Worm (Caenorhabditis elegans) whole organism, L1 larva: ENCODE results near the gene nfki-1.

Source experiments
- C04F5.9 ChIP-seq: sonication (generic microtip); optimal IDR thresholded peaks from 2 replicates; lab custom pipeline; 2016; ENCODE audit warnings: missing genetic modification characterization, missing compliant biosample characterization
- C16A3.4 ChIP-seq: fragments of 150-350 bp; optimal IDR thresholded peaks from 2 replicates; lab custom pipeline; 2014; ENCODE audit warnings: missing biosample characterization, missing genetic modification characterization
- C34B4.2 ChIP-seq: sonication (generic microtip); optimal IDR thresholded peaks from 2 replicates; lab custom pipeline; 2017; ENCODE audit warnings: mild to moderate bottlenecking, missing genetic modification characterization, missing compliant biosample characterization
- F16B12.6 ChIP-seq: fragments of 150-350 bp; optimal IDR thresholded peaks from 2 replicates; lab custom pipeline; 2014; ENCODE audit warnings: missing biosample characterization, missing genetic modification characterization
- Y116A8C.19 ChIP-seq: sonication (generic microtip); optimal IDR thresholded peaks from 2 replicates; lab custom pipeline; 2016; ENCODE audit warnings: missing compliant biosample characterization, missing genetic modification characterization, borderline replicate concordance
- aha-1 ChIP-seq: fragments of 150-350 bp; optimal IDR thresholded peaks from 2 replicates; lab custom pipeline; 2014; ENCODE audit warnings: missing biosample characterization, missing genetic modification characterization
- alr-1 ChIP-seq: fragments of 200-800 bp; sonication (Bioruptor generic); optimal IDR thresholded peaks from 2 replicates; lab custom pipeline; 2018; ENCODE audit warnings: borderline replicate concordance, mild to moderate bottlenecking, missing genetic modification characterization, missing compliant biosample characterization
- aly-2 ChIP-seq: fragments of 150-350 bp; optimal IDR thresholded peaks from 2 replicates; lab custom pipeline; 2014; ENCODE audit warnings: missing biosample characterization, missing genetic modification characterization
- ama-1 ChIP-seq: fragments of 150-350 bp; optimal IDR thresholded peaks from 2 replicates; lab custom pipeline; 2014
- blmp-1 ChIP-seq: fragments of 150-350 bp; optimal IDR thresholded peaks from 2 replicates; lab custom pipeline; 2014; ENCODE audit warnings: missing biosample characterization, missing genetic modification characterization
- ceh-8 ChIP-seq: fragments of 200-800 bp; sonication (Bioruptor generic); optimal IDR thresholded peaks from 2 replicates; lab custom pipeline; 2018; ENCODE audit warnings: mild to moderate bottlenecking, missing genetic modification characterization, moderate library complexity, missing compliant biosample characterization
- ceh-82 ChIP-seq, 3 experiments: fragments of 150-350 bp in 1 of 3; sonication (generic microtip) in 2 of 3; optimal IDR thresholded peaks; 2 replicates each; lab custom pipeline; 2014 to 2017; ENCODE audit warnings: missing biosample characterization in 3 of 3, missing genetic modification characterization in 3 of 3
- ceh-88 ChIP-seq: fragments of 200-800 bp; sonication (Bioruptor generic); IDR thresholded peaks from 2 replicates; pipeline ENCODE4 v1.3.6; 2022; ENCODE audit warnings: missing genetic modification characterization, missing compliant biosample characterization
- ces-1 ChIP-seq: fragments of 150-350 bp; optimal IDR thresholded peaks from 2 replicates; lab custom pipeline; 2014; ENCODE audit warnings: missing biosample characterization, missing genetic modification reagents, missing genetic modification characterization
- dpl-1 ChIP-seq, 3 experiments: fragments of 150-350 bp in 2 of 3; sonication (generic microtip) in 1 of 3; optimal IDR thresholded peaks; 2 replicates each; lab custom pipeline; 2014 to 2017; ENCODE audit warnings: missing biosample characterization in 3 of 3, missing genetic modification characterization in 3 of 3, missing genetic modification reagents in 3 of 3
- dsc-1 ChIP-seq: sonication (generic microtip); optimal IDR thresholded peaks from 2 replicates; lab custom pipeline; 2016; ENCODE audit warnings: mild to moderate bottlenecking, missing genetic modification characterization, missing compliant biosample characterization
- efl-1 ChIP-seq, 4 experiments: fragments of 150-350 bp; optimal IDR thresholded peaks in 3 of 4; peaks in 1 of 4; 1 replicate in 1 of 4; 2 replicates in 3 of 4; lab custom pipeline; 2014; ENCODE audit warnings: missing biosample characterization in 2 of 4, missing genetic modification characterization in 2 of 4, missing genetic modification reagents in 2 of 4
- efl-3 ChIP-seq: fragments of 200-800 bp; sonication (Bioruptor generic); optimal IDR thresholded peaks from 2 replicates; lab custom pipeline; 2018; ENCODE audit warnings: mild to moderate bottlenecking, missing genetic modification characterization, missing compliant biosample characterization
- egl-13 ChIP-seq: sonication (generic microtip); optimal IDR thresholded peaks from 2 replicates; lab custom pipeline; 2016; ENCODE audit warnings: missing genotype, missing genetic modification reagents, missing genetic modification characterization, missing compliant biosample characterization
- egl-27 ChIP-seq, 2 experiments: fragments of 150-350 bp in 1 of 2; sonication (generic microtip); optimal IDR thresholded peaks; 3 replicates each; lab custom pipeline; 2017 to 2018; ENCODE audit warnings: missing biosample characterization in 2 of 2, missing genetic modification characterization in 2 of 2, missing genetic modification reagents in 2 of 2
- elt-2 ChIP-seq: sonication (generic microtip); optimal IDR thresholded peaks from 2 replicates; lab custom pipeline; 2016; ENCODE audit warnings: missing genetic modification characterization, mild to moderate bottlenecking, inconsistent platforms, missing compliant biosample characterization, missing genetic modification reagents
- ets-5 ChIP-seq: fragments of 200-800 bp; sonication (Bioruptor generic); IDR thresholded peaks from 2 replicates; pipeline ENCODE4 v1.3.6; 2022; ENCODE audit warnings: missing genetic modification characterization, missing compliant biosample characterization
- fkh-4 ChIP-seq: sonication (generic microtip); optimal IDR thresholded peaks from 2 replicates; lab custom pipeline; 2016; ENCODE audit warnings: missing compliant biosample characterization, missing genetic modification characterization, borderline replicate concordance
- hlh-17 ChIP-seq: fragments of 200-800 bp; sonication (Bioruptor generic); optimal IDR thresholded peaks from 2 replicates; lab custom pipeline; 2018; ENCODE audit warnings: missing genetic modification characterization, mild to moderate bottlenecking, missing compliant biosample characterization, moderate library complexity, borderline replicate concordance
- hpl-2 ChIP-seq: fragments of 150-350 bp; optimal IDR thresholded peaks from 2 replicates; lab custom pipeline; 2014; ENCODE audit warnings: missing biosample characterization, missing genetic modification reagents, missing genetic modification characterization
- isw-1 ChIP-seq: fragments of 200-800 bp; sonication (Bioruptor generic); IDR thresholded peaks from 2 replicates; pipeline ENCODE4 v1.3.6; 2022; ENCODE audit warnings: missing genetic modification characterization, missing compliant biosample characterization
- jun-1 ChIP-seq: fragments of 150-350 bp; optimal IDR thresholded peaks from 2 replicates; lab custom pipeline; 2014; ENCODE audit warnings: missing biosample characterization, missing genetic modification reagents, missing genetic modification characterization
- lin-14 ChIP-seq: fragments of 200-800 bp; sonication (Bioruptor generic); optimal IDR thresholded peaks from 2 replicates; lab custom pipeline; 2018; ENCODE audit warnings: mild to moderate bottlenecking, missing genetic modification characterization, moderate library complexity, missing compliant biosample characterization
- lin-35 ChIP-seq, 2 experiments: fragments of 150-350 bp; optimal IDR thresholded peaks; 2 replicates each; lab custom pipeline; 2014; ENCODE audit warnings: missing biosample characterization in 2 of 2, missing genetic modification characterization in 2 of 2, missing genetic modification reagents in 2 of 2
- lin-39 ChIP-seq: fragments of 150-350 bp; optimal IDR thresholded peaks from 2 replicates; lab custom pipeline; 2014; ENCODE audit warnings: missing biosample characterization, missing genetic modification reagents, missing genetic modification characterization
- lsy-2 ChIP-seq, 2 experiments: fragments of 150-350 bp; optimal IDR thresholded peaks; 2 replicates each; lab custom pipeline; 2014; ENCODE audit warnings: missing biosample characterization in 2 of 2, missing genetic modification characterization in 2 of 2
- mab-9 ChIP-seq: fragments of 200-800 bp; sonication (Bioruptor generic); IDR thresholded peaks from 2 replicates; pipeline ENCODE4 v1.3.6; 2022; ENCODE audit warnings: missing genetic modification reagents, missing genetic modification characterization, missing compliant biosample characterization
- mdl-1 ChIP-seq, 2 experiments: fragments of 150-350 bp; optimal IDR thresholded peaks; 2 replicates each; lab custom pipeline; 2014 to 2017; ENCODE audit warnings: missing biosample characterization in 2 of 2, missing genetic modification characterization in 2 of 2, inconsistent platforms in 1 of 2
- mef-2 ChIP-seq: fragments of 150-350 bp; optimal IDR thresholded peaks from 2 replicates; lab custom pipeline; 2014; ENCODE audit warnings: missing biosample characterization, missing genetic modification characterization
- nhr-11 ChIP-seq: fragments of 150-350 bp; optimal IDR thresholded peaks from 2 replicates; lab custom pipeline; 2014; ENCODE audit warnings: missing biosample characterization, missing genetic modification characterization
- nhr-12 ChIP-seq: sonication (generic microtip); optimal IDR thresholded peaks from 2 replicates; lab custom pipeline; 2017; ENCODE audit warnings: missing biosample characterization, missing genetic modification characterization
- nhr-237 ChIP-seq: fragments of 150-350 bp; optimal IDR thresholded peaks from 2 replicates; lab custom pipeline; 2014; ENCODE audit warnings: missing biosample characterization, missing genetic modification characterization
- nhr-71 ChIP-seq: sonication (generic microtip); optimal IDR thresholded peaks from 2 replicates; lab custom pipeline; 2016; ENCODE audit warnings: mild to moderate bottlenecking, missing genetic modification characterization, moderate library complexity, missing compliant biosample characterization
- nhr-76 ChIP-seq: sonication (generic microtip); optimal IDR thresholded peaks from 2 replicates; lab custom pipeline; 2017; ENCODE audit warnings: missing biosample characterization, missing genetic modification characterization
- nhr-84 ChIP-seq: sonication (generic microtip); optimal IDR thresholded peaks from 2 replicates; lab custom pipeline; 2017; ENCODE audit warnings: missing biosample characterization, missing genetic modification characterization
- nhr-85 ChIP-seq: sonication (generic microtip); peaks from one replicate; lab custom pipeline; 2016; ENCODE audit warnings: missing genetic modification characterization, inconsistent platforms, missing compliant biosample characterization
- nhr-90 ChIP-seq: sonication (generic microtip); optimal IDR thresholded peaks from 2 replicates; lab custom pipeline; 2016; ENCODE audit warnings: mild to moderate bottlenecking, missing genetic modification characterization, missing compliant biosample characterization; ENCODE audit not compliant: poor library complexity
- snpc-4 ChIP-seq: fragments of 150-350 bp; optimal IDR thresholded peaks from 2 replicates; lab custom pipeline; 2014; ENCODE audit warnings: missing biosample characterization, missing genetic modification characterization
- snu-23 ChIP-seq: sonication (generic microtip); optimal IDR thresholded peaks from 2 replicates; lab custom pipeline; 2016; ENCODE audit warnings: missing genetic modification characterization, missing compliant biosample characterization
- swsn-7 ChIP-seq: sonication (generic microtip); optimal IDR thresholded peaks from 2 replicates; lab custom pipeline; 2016; ENCODE audit warnings: missing genetic modification characterization, missing compliant biosample characterization
- tlp-1 ChIP-seq: fragments of 150-350 bp; optimal IDR thresholded peaks from 2 replicates; lab custom pipeline; 2014; ENCODE audit warnings: missing biosample characterization, missing genetic modification characterization
- unc-30 ChIP-seq: sonication (generic microtip); optimal IDR thresholded peaks from 2 replicates; lab custom pipeline; 2017; ENCODE audit warnings: missing biosample characterization, missing genetic modification characterization
- unc-62 ChIP-seq: fragments of 150-350 bp; optimal IDR thresholded peaks from 2 replicates; lab custom pipeline; 2014; ENCODE audit warnings: missing biosample characterization, missing genetic modification reagents, missing genetic modification characterization
- unc-98 ChIP-seq: fragments of 200-800 bp; sonication (Bioruptor generic); IDR thresholded peaks from 2 replicates; pipeline ENCODE4 v1.3.6; 2022; ENCODE audit warnings: missing genetic modification characterization, missing compliant biosample characterization
- vab-15 ChIP-seq: sonication (generic microtip); optimal IDR thresholded peaks from 2 replicates; lab custom pipeline; 2017; ENCODE audit warnings: missing genotype, mild to moderate bottlenecking, missing genetic modification characterization, missing compliant biosample characterization
- zip-4 ChIP-seq: fragments of 200-800 bp; sonication (Bioruptor generic); optimal IDR thresholded peaks from 2 replicates; lab custom pipeline; 2018; ENCODE audit warnings: mild to moderate bottlenecking, missing genetic modification characterization, moderate library complexity, missing compliant biosample characterization
- ztf-11 ChIP-seq, 2 experiments: sonication (generic microtip); optimal IDR thresholded peaks; 2 replicates each; lab custom pipeline; 2016 to 2017; ENCODE audit warnings: missing genetic modification characterization in 2 of 2, missing biosample characterization in 1 of 2, missing compliant biosample characterization in 1 of 2
- ztf-4 ChIP-seq: fragments of 150-350 bp; optimal IDR thresholded peaks from 2 replicates; lab custom pipeline; 2014; ENCODE audit warnings: missing biosample characterization, missing genetic modification characterization

nfki-1 gene

DNA sequence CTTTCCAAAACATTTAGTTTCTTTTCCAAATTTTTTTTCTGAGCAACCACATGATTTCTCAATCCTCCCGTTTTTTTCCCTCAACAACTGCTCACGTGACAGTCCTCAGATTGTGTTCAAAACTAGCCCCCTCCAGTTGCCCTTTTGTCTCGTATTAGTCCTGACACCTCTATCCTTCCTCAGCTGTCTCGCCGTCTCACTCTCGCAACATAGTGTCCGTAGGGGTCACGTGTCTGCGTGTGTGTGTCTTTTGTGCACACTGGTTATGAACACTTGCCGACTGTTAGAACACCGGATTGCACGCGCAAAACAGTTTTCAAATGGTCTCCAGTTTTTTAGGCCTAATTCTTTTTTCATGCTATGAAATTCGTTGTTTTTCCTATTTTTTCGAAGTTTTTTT is 10.2 kb downstream of the nfki-1 start (continued):
- peak; percentile 50 to 76 for TF ChIP-seq lin-35 (GFP tag; optimal IDR thresholded peaks at IDR 0.05; lab: Kevin White, UChicago)
- TF ChIP-seq lin-39 (tag; lab: Kevin White, UChicago), result peak; percentile 16
- no peak for TF ChIP-seq unc-62 (GFP tag; lab: Kevin White, UChicago)
- TF ChIP-seq nhr-90 (tag; lab: Kevin White, UChicago), result peak; percentile 44
- TF ChIP-seq snu-23 (GFP tag; lab: Kevin White, UChicago), result peak; percentile 86
- TF ChIP-seq C34B4.2 (tag; lab: Kevin White, UChicago), result no peak
- TF ChIP-seq mdl-1 (tag; optimal IDR thresholded peaks at IDR 0.05; lab: Kevin White, UChicago), result peak in 1 of 2 experiments; percentile 95
- TF ChIP-seq ztf-11 (tag; optimal IDR thresholded peaks at IDR 0.05; lab: Kevin White, UChicago), result peak in 1 of 2 experiments; percentile 27
- TF ChIP-seq nhr-85 (tag; lab: Kevin White, UChicago), result peak; percentile 88
- TF ChIP-seq mef-2 (tag; lab: Kevin White, UChicago), result no peak
- TF ChIP-seq vab-15 (tag; lab: Kevin White, UChicago), result no peak
- no peak for TF ChIP-seq C04F5.9
- TF ChIP-seq tlp-1 (tag; lab: Kevin White, UChicago), result no peak
- TF ChIP-seq nhr-237, result peak; percentile 8
- no peak for TF ChIP-seq ceh-8 (GFP tag; lab: Kevin White, UChicago)
- peak; percentile 66 for TF ChIP-seq swsn-7
- peak; percentile 74 for TF ChIP-seq F16B12.6 (tag; lab: Kevin White, UChicago)
- peak; percentile 3 for TF ChIP-seq nhr-11 (tag; lab: Kevin White, UChicago)
- no peak for TF ChIP-seq alr-1 (tag; lab: Kevin White, UChicago)
- no peak for TF ChIP-seq egl-13 (tag; lab: Kevin White, UChicago)
- no peak for TF ChIP-seq mab-9 (GFP tag; lab: Robert Waterston, UW)
- no peak for TF ChIP-seq fkh-4 (tag; lab: Kevin White, UChicago)
- peak; percentile 70 for TF ChIP-seq ztf-4 (tag; lab: Kevin White, UChicago)
- TF ChIP-seq ceh-82 (tag; optimal IDR thresholded peaks at IDR 0.05; lab: Kevin White, UChicago), result peak; percentile 29 to 53 (median 32)
- peak; percentile 57 for TF ChIP-seq C16A3.4
- peak; percentile 46 for TF ChIP-seq blmp-1 (tag; lab: Kevin White, UChicago)
- peak; percentile 59 for TF ChIP-seq snpc-4 (tag; lab: Kevin White, UChicago)
- TF ChIP-seq nhr-12, result no peak
- no peak for TF ChIP-seq ces-1 (GFP tag; lab: Kevin White, UChicago)
- peak; percentile 92 for TF ChIP-seq nhr-71
- TF ChIP-seq hpl-2 (GFP tag; lab: Kevin White, UChicago), result no peak
- no peak for TF ChIP-seq zip-4 (GFP tag; lab: Kevin White, UChicago)
- TF ChIP-seq aha-1 (tag; lab: Kevin White, UChicago), result no peak
- 0 out of 2 replicates have a peak, but pooled peaks have one; percentile 22 for TF ChIP-seq ceh-88
- peak; percentile 31 to 50 for TF ChIP-seq efl-1 (optimal IDR thresholded peaks at IDR 0.05; lab: Kevin White, UChicago)
- TF ChIP-seq efl-1 (GFP tag; optimal IDR thresholded peaks at IDR 0.05 in 1 of 2; lab: Kevin White, UChicago), result peak; percentile 46 to 95
- TF ChIP-seq jun-1 (tag; lab: Kevin White, UChicago), result peak; percentile 67
- no peak for TF ChIP-seq unc-98 (GFP tag; lab: Robert Waterston, UW)
- TF ChIP-seq nhr-84 (tag; lab: Kevin White, UChicago), result no peak
- TF ChIP-seq hlh-17, result no peak
- peak; percentile 50 for TF ChIP-seq dsc-1
- no peak for TF ChIP-seq unc-30 (tag; lab: Kevin White, UChicago)
- peak; percentile 32 for TF ChIP-seq isw-1 (GFP tag; lab: Robert Waterston, UW)
- TF ChIP-seq efl-3, result no peak
- TF ChIP-seq lsy-2 (tag; optimal IDR thresholded peaks at IDR 0.05; lab: Kevin White, UChicago), result peak; percentile 62 to 82
- no peak for TF ChIP-seq aly-2 (tag; lab: Kevin White, UChicago)
- TF ChIP-seq dpl-1 (GFP tag; optimal IDR thresholded peaks at IDR 0.05; lab: Kevin White, UChicago), result peak; percentile 26 to 54 (median 45)
- no peak for TF ChIP-seq ama-1 (lab: Kevin White, UChicago)
- TF ChIP-seq ets-5 (GFP tag; lab: Robert Waterston, UW), result no peak
- no peak for TF ChIP-seq elt-2 (tag; lab: Kevin White, UChicago)
- TF ChIP-seq egl-27 (tag; optimal IDR thresholded peaks at IDR 0.05; lab: Kevin White, UChicago), result no peak
- no peak for TF ChIP-seq Y116A8C.19
- peak; percentile 96 for TF ChIP-seq lin-14
- no peak for TF ChIP-seq nhr-76 (tag; lab: Kevin White, UChicago)
